Fruit fly (Drosophila melanogaster): ENCODE results near the gene Acbp5.

Acbp5 gene

dm6 chr3L:8765969-8766538 lies 22.3 kb downstream of the Acbp5 start (continued):
- TF ChIP-seq CG3838 (GFP tag; optimal IDR thresholded peaks at IDR 0.05), result peak; percentile 89
- peak; percentile 98 for TF ChIP-seq Hr3 (GFP tag; optimal IDR thresholded peaks at IDR 0.05)
- TF ChIP-seq CG32772 (GFP tag; IDR thresholded peaks at IDR 0.05), result peak; percentile 97
- TF ChIP-seq knrl (GFP tag; IDR thresholded peaks at IDR 0.05; ENCODE audit: partially characterized antibody), result peak; percentile 75
- peak; percentile 97 for TF ChIP-seq CG2875 (GFP tag; optimal IDR thresholded peaks at IDR 0.05)
- TF ChIP-seq CG17385 (GFP tag; optimal IDR thresholded peaks at IDR 0.05), result peak; percentile 100
- peak; percentile 92 for TF ChIP-seq CG17912 (GFP tag; optimal IDR thresholded peaks at IDR 0.05)
- TF ChIP-seq nerfin-1 (tag; optimal IDR thresholded peaks at IDR 0.05), result peak; percentile 91
- TF ChIP-seq D (optimal IDR thresholded peaks at IDR 0.05), result no peak
- peak; percentile 99 for TF ChIP-seq D (GFP tag; optimal IDR thresholded peaks at IDR 0.05)
- peak; percentile 93 to 99 for TF ChIP-seq Pdp1 (GFP tag; optimal IDR thresholded peaks at IDR 0.05)
- peak; percentile 98 for TF ChIP-seq Xbp1 (GFP tag; optimal IDR thresholded peaks at IDR 0.05)
- TF ChIP-seq Aef1 (GFP tag; IDR thresholded peaks at IDR 0.05), result peak; percentile 98
- TF ChIP-seq sisA (GFP tag; IDR thresholded peaks at IDR 0.05), result peak; percentile 98
- TF ChIP-seq disco-r (GFP tag; optimal IDR thresholded peaks at IDR 0.05), result peak; percentile 97
- peak; percentile 93 for TF ChIP-seq gt (GFP tag; IDR thresholded peaks at IDR 0.05)
- peak; percentile 99 for TF ChIP-seq CG33557 (GFP tag; optimal IDR thresholded peaks at IDR 0.05)
- TF ChIP-seq Hmr (GFP tag; optimal IDR thresholded peaks at IDR 0.05), result peak; percentile 99
- TF ChIP-seq sens-2 (GFP tag; IDR thresholded peaks at IDR 0.05), result peak; percentile 90
- TF ChIP-seq CG8290 (GFP tag; optimal IDR thresholded peaks at IDR 0.05), result peak; percentile 75
- TF ChIP-seq CG8290 (tag; optimal IDR thresholded peaks at IDR 0.05), result peak; percentile 93 to 95
- peak; percentile 95 for TF ChIP-seq wdn (GFP tag; IDR thresholded peaks at IDR 0.05)
- peak; percentile 98 for TF ChIP-seq Gug (GFP tag; IDR thresholded peaks at IDR 0.05)
- TF ChIP-seq tll (GFP tag; optimal IDR thresholded peaks at IDR 0.05), result peak in 1 of 2 experiments; percentile 8
- TF ChIP-seq CG12071 (GFP tag; optimal IDR thresholded peaks at IDR 0.05), result peak; percentile 97
- TF ChIP-seq Lpt (GFP tag; optimal IDR thresholded peaks at IDR 0.05), result no peak
- peak; percentile 95 for TF ChIP-seq CG2889 (GFP tag; IDR thresholded peaks at IDR 0.05)
- peak; percentile 51; the same call in 1 of the 3 replicates for TF ChIP-seq mld (GFP tag; IDR thresholded peaks at IDR 0.05; ENCODE audit: partially characterized antibody)
- peak; percentile 96 for TF ChIP-seq nau (GFP tag; optimal IDR thresholded peaks at IDR 0.05)
- peak; percentile 97 for TF ChIP-seq CG4820 (GFP tag; optimal IDR thresholded peaks at IDR 0.05)
- TF ChIP-seq CG10959 (GFP tag; IDR thresholded peaks at IDR 0.05), result peak; percentile 94
- TF ChIP-seq Vsx1 (GFP tag; optimal IDR thresholded peaks at IDR 0.05), result peak; percentile 91
- TF ChIP-seq pan (optimal IDR thresholded peaks at IDR 0.05), result no peak
- TF ChIP-seq pan (GFP tag; optimal IDR thresholded peaks at IDR 0.05 in 1 of 2, IDR thresholded peaks at IDR 0.05 in 1 of 2), result peak in 1 of 2 experiments; percentile 99
- TF ChIP-seq croc (GFP tag; conservative IDR thresholded peaks at IDR 0.05), result peak; percentile 98
- TF ChIP-seq Fer1 (GFP tag; optimal IDR thresholded peaks at IDR 0.05), result peak; percentile 98
- TF ChIP-seq CG8765 (GFP tag; IDR thresholded peaks at IDR 0.05), result peak; percentile 92
- TF ChIP-seq insv (GFP tag; optimal IDR thresholded peaks at IDR 0.05), result peak; percentile 51 to 78
- peak in 1 of 3 experiments; percentile 93 for TF ChIP-seq Stat92E (GFP tag; optimal IDR thresholded peaks at IDR 0.05)
- peak; percentile 99 for TF ChIP-seq CG7556 (GFP tag; optimal IDR thresholded peaks at IDR 0.05)
- TF ChIP-seq cas (GFP tag; IDR thresholded peaks at IDR 0.05), result peak; percentile 89
- TF ChIP-seq vvl (GFP tag; IDR thresholded peaks at IDR 0.05), result peak; percentile 97
- peak; percentile 97 for TF ChIP-seq Optix (GFP tag; IDR thresholded peaks at IDR 0.05)
- peak; percentile 93 for TF ChIP-seq dm (GFP tag; optimal IDR thresholded peaks at IDR 0.05)
- TF ChIP-seq CG1233 (GFP tag; optimal IDR thresholded peaks at IDR 0.05), result peak; percentile 72
- TF ChIP-seq CG32767 (GFP tag; IDR thresholded peaks at IDR 0.05), result peak; percentile 96
- peak; percentile 98 for TF ChIP-seq unpg (GFP tag; optimal IDR thresholded peaks at IDR 0.05)
- TF ChIP-seq Mes4 (GFP tag; optimal IDR thresholded peaks at IDR 0.05), result peak; percentile 97
- no peak for TF ChIP-seq lov (optimal IDR thresholded peaks at IDR 0.05)
- peak; percentile 93 for TF ChIP-seq lov (GFP tag; IDR thresholded peaks at IDR 0.05)
- TF ChIP-seq kay (GFP tag; optimal IDR thresholded peaks at IDR 0.05), result peak; percentile 92

Data from whole organism, embryonic.